Worm (Caenorhabditis elegans) whole organism, L2 larva: ENCODE measurements around the gene C09F12.2.
A peak's percentile ranks its signal among the peaks of the same experiment; 100 is the strongest.

Source experiments
- C34F6.9 ChIP-seq: fragments of 150-350 bp; optimal IDR thresholded peaks from 2 replicates; lab custom pipeline; 2014; ENCODE audit warnings: missing biosample characterization, missing genetic modification characterization
- F13H6.1 ChIP-seq: sonication (generic microtip); optimal IDR thresholded peaks from 2 replicates; lab custom pipeline; 2016; ENCODE audit warnings: missing genetic modification characterization, missing compliant biosample characterization
- R02D3.7 ChIP-seq: fragments of 150-350 bp; optimal IDR thresholded peaks from 2 replicates; lab custom pipeline; 2014; ENCODE audit warnings: missing biosample characterization, missing genetic modification characterization
- Y55F3AM.14 ChIP-seq: fragments of 200-800 bp; sonication (Bioruptor generic); optimal IDR thresholded peaks from 2 replicates; lab custom pipeline; 2018; ENCODE audit warnings: mild to moderate bottlenecking, missing genetic modification characterization, missing compliant biosample characterization
- ZK546.5 ChIP-seq: sonication (generic microtip); optimal IDR thresholded peaks from 2 replicates; lab custom pipeline; 2017; ENCODE audit warnings: missing biosample characterization, missing genetic modification characterization
- alr-1 ChIP-seq: fragments of 150-350 bp; optimal IDR thresholded peaks from 2 replicates; lab custom pipeline; 2014; ENCODE audit warnings: missing biosample characterization, missing genetic modification characterization
- aly-2 ChIP-seq: fragments of 150-350 bp; optimal IDR thresholded peaks from 2 replicates; lab custom pipeline; 2014; ENCODE audit warnings: missing biosample characterization, missing genetic modification characterization
- ama-1 ChIP-seq: fragments of 150-350 bp; optimal IDR thresholded peaks from 2 replicates; lab custom pipeline; 2018; ENCODE audit warnings: inconsistent platforms
- blmp-1 ChIP-seq: sonication (generic microtip); optimal IDR thresholded peaks from 2 replicates; lab custom pipeline; 2017; ENCODE audit warnings: missing genetic modification characterization, mild to moderate bottlenecking, missing compliant biosample characterization, antibody characterized with exemption, moderate library complexity; ENCODE audit not compliant: insufficient read depth
- ceh-16 ChIP-seq: fragments of 150-350 bp; optimal IDR thresholded peaks from 2 replicates; lab custom pipeline; 2014; ENCODE audit warnings: missing biosample characterization, missing genetic modification characterization
- ceh-82 ChIP-seq: fragments of 150-350 bp; optimal IDR thresholded peaks from 2 replicates; lab custom pipeline; 2014; ENCODE audit warnings: missing biosample characterization, missing genetic modification characterization
- crh-2 ChIP-seq: sonication (generic microtip); optimal IDR thresholded peaks from 2 replicates; lab custom pipeline; 2017; ENCODE audit warnings: missing biosample characterization, missing genetic modification characterization
- dmd-4 ChIP-seq: sonication (generic microtip); optimal IDR thresholded peaks from 2 replicates; lab custom pipeline; 2017; ENCODE audit warnings: missing biosample characterization, missing genetic modification characterization
- egl-27 ChIP-seq: sonication (generic microtip); optimal IDR thresholded peaks from 3 replicates; lab custom pipeline; 2017; ENCODE audit warnings: missing biosample characterization, missing genetic modification reagents, missing genetic modification characterization
- elt-1 ChIP-seq: fragments of 150-350 bp; optimal IDR thresholded peaks from 2 replicates; lab custom pipeline; 2014; ENCODE audit warnings: missing biosample characterization, missing genetic modification characterization
- elt-3 ChIP-seq: sonication (generic microtip); optimal IDR thresholded peaks from 2 replicates; lab custom pipeline; 2017; ENCODE audit warnings: missing biosample characterization, missing genetic modification characterization
- fos-1 ChIP-seq: fragments of 150-350 bp; optimal IDR thresholded peaks from 2 replicates; lab custom pipeline; 2014; ENCODE audit warnings: missing biosample characterization, missing genetic modification characterization
- gmeb-1 ChIP-seq: fragments of 150-350 bp; optimal IDR thresholded peaks from 2 replicates; lab custom pipeline; 2014; ENCODE audit warnings: missing biosample characterization, missing genetic modification characterization
- lin-11 ChIP-seq: fragments of 150-350 bp; sonication (generic microtip); optimal IDR thresholded peaks from 2 replicates; lab custom pipeline; 2014; ENCODE audit warnings: missing biosample characterization, missing genetic modification characterization, inconsistent platforms, mixed read lengths
- lin-13 ChIP-seq: fragments of 150-350 bp; optimal IDR thresholded peaks from 2 replicates; lab custom pipeline; 2014; ENCODE audit warnings: missing biosample characterization, missing genetic modification reagents, missing genetic modification characterization
- lin-39 ChIP-seq: fragments of 150-350 bp; optimal IDR thresholded peaks from 2 replicates; lab custom pipeline; 2014; ENCODE audit warnings: missing biosample characterization, missing genetic modification reagents, missing genetic modification characterization
- lsy-2 ChIP-seq, 2 experiments: fragments of 150-350 bp in 1 of 2; sonication (generic microtip) in 1 of 2; optimal IDR thresholded peaks; 2 replicates each; lab custom pipeline; 2014 to 2017; ENCODE audit warnings: missing biosample characterization in 2 of 2, missing genetic modification characterization in 2 of 2
- mab-5 ChIP-seq: fragments of 150-350 bp; optimal IDR thresholded peaks from 2 replicates; lab custom pipeline; 2014; ENCODE audit warnings: missing biosample characterization, missing genetic modification characterization
- mbf-1 ChIP-seq: sonication (generic microtip); optimal IDR thresholded peaks from 2 replicates; lab custom pipeline; 2017; ENCODE audit warnings: missing biosample characterization, missing genetic modification characterization
- mdl-1 ChIP-seq, 2 experiments: fragments of 150-350 bp in 1 of 2; sonication (generic microtip) in 1 of 2; optimal IDR thresholded peaks; 2 replicates each; lab custom pipeline; 2017; ENCODE audit warnings: missing biosample characterization in 2 of 2, missing genetic modification characterization in 2 of 2
- nhr-10 ChIP-seq: sonication (generic microtip); optimal IDR thresholded peaks from 2 replicates; lab custom pipeline; 2017; ENCODE audit warnings: missing biosample characterization, missing genetic modification characterization
- nhr-11 ChIP-seq: fragments of 150-350 bp; optimal IDR thresholded peaks from 2 replicates; lab custom pipeline; 2014; ENCODE audit warnings: missing biosample characterization, missing genetic modification characterization
- nhr-12 ChIP-seq: fragments of 150-350 bp; optimal IDR thresholded peaks from 2 replicates; lab custom pipeline; 2014; ENCODE audit warnings: missing biosample characterization, missing genetic modification characterization
- nhr-129 ChIP-seq: fragments of 150-350 bp; optimal IDR thresholded peaks from 2 replicates; lab custom pipeline; 2014; ENCODE audit warnings: missing biosample characterization, missing genetic modification characterization
- nhr-21 ChIP-seq: fragments of 150-350 bp; optimal IDR thresholded peaks from 2 replicates; lab custom pipeline; 2014; ENCODE audit warnings: missing biosample characterization, missing genetic modification characterization
- nhr-23 ChIP-seq: fragments of 150-350 bp; optimal IDR thresholded peaks from 2 replicates; lab custom pipeline; 2014; ENCODE audit warnings: missing biosample characterization, missing genetic modification reagents, missing genetic modification characterization
- nhr-237 ChIP-seq: fragments of 150-350 bp; optimal IDR thresholded peaks from 2 replicates; lab custom pipeline; 2014; ENCODE audit warnings: missing biosample characterization, missing genetic modification characterization
- nhr-25 ChIP-seq: fragments of 150-350 bp; sonication (generic microtip); optimal IDR thresholded peaks from 3 replicates; lab custom pipeline; 2014; ENCODE audit warnings: missing biosample characterization, missing genetic modification characterization
- nhr-6 ChIP-seq: fragments of 150-350 bp; optimal IDR thresholded peaks from 2 replicates; lab custom pipeline; 2014; ENCODE audit warnings: missing biosample characterization, missing genetic modification characterization
- nhr-77 ChIP-seq: fragments of 150-350 bp; optimal IDR thresholded peaks from 2 replicates; lab custom pipeline; 2014; ENCODE audit warnings: missing biosample characterization, missing genetic modification characterization
- peb-1 ChIP-seq: fragments of 150-350 bp; optimal IDR thresholded peaks from 2 replicates; lab custom pipeline; 2014; ENCODE audit warnings: missing biosample characterization, missing genetic modification characterization
- sem-4 ChIP-seq: fragments of 150-350 bp; optimal IDR thresholded peaks from 2 replicates; lab custom pipeline; 2014; ENCODE audit warnings: missing biosample characterization, missing genetic modification reagents, missing genetic modification characterization
- skn-1 ChIP-seq: sonication (generic microtip); optimal IDR thresholded peaks from 2 replicates; lab custom pipeline; 2017; ENCODE audit warnings: missing biosample characterization, missing genetic modification characterization
- sma-3 ChIP-seq: sonication (generic microtip); optimal IDR thresholded peaks from 2 replicates; lab custom pipeline; 2016; ENCODE audit warnings: missing genetic modification reagents, missing genetic modification characterization, missing compliant biosample characterization
- sma-9 ChIP-seq, 2 experiments: fragments of 150-350 bp in 1 of 2; sonication (generic microtip) in 1 of 2; optimal IDR thresholded peaks; 2 replicates each; lab custom pipeline; 2014 to 2016; ENCODE audit warnings: missing genetic modification characterization in 2 of 2, mild to moderate bottlenecking in 1 of 2, missing biosample characterization in 1 of 2, missing compliant biosample characterization in 1 of 2, missing genetic modification reagents in 1 of 2, moderate library complexity in 1 of 2
- snpc-4 ChIP-seq: fragments of 150-350 bp; optimal IDR thresholded peaks from 2 replicates; lab custom pipeline; 2014; ENCODE audit warnings: missing biosample characterization, missing genetic modification characterization
- unc-39 ChIP-seq: fragments of 150-350 bp; optimal IDR thresholded peaks from 2 replicates; lab custom pipeline; 2014; ENCODE audit warnings: missing biosample characterization, missing genetic modification characterization
- unc-55 ChIP-seq: fragments of 150-350 bp; sonication (generic microtip); optimal IDR thresholded peaks from 3 replicates; lab custom pipeline; 2014; ENCODE audit warnings: missing biosample characterization, missing genetic modification reagents, missing genetic modification characterization
- unc-62 ChIP-seq: fragments of 150-350 bp; optimal IDR thresholded peaks from 2 replicates; lab custom pipeline; 2014; ENCODE audit warnings: missing biosample characterization, missing genetic modification reagents, missing genetic modification characterization
- zag-1 ChIP-seq: fragments of 150-350 bp; optimal IDR thresholded peaks from 2 replicates; lab custom pipeline; 2014; ENCODE audit warnings: missing biosample characterization, missing genetic modification characterization
- ztf-1 ChIP-seq: fragments of 200-800 bp; sonication (Bioruptor generic); conservative IDR thresholded peaks from 2 replicates; pipeline ENCODE4 v1.3.6; 2022; ENCODE audit warnings: missing genetic modification characterization, missing compliant biosample characterization
- ztf-11 ChIP-seq: sonication (generic microtip); optimal IDR thresholded peaks from 2 replicates; lab custom pipeline; 2017; ENCODE audit warnings: missing biosample characterization, missing genetic modification characterization
- ztf-4 ChIP-seq: fragments of 150-350 bp; optimal IDR thresholded peaks from 2 replicates; lab custom pipeline; 2014; ENCODE audit warnings: missing biosample characterization, missing genetic modification characterization

C09F12.2 gene

DNA sequence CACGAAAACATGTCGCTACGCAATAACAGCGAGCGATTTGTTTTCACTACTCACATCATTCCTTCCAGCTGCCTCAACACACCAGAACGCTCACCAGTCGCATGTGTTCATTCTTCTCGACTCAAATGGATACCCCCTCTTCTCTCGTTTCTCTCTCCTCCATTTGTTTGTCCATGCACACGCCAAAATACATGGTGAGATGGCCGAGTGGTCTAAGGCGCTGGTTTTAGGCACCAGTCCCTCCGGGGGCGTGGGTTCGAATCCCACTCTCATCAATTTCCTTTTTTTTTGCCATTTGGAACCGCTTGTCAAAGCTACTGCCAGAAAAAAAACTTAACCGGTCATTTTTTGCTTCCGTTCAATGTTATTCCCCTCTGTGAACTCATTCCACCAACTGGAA lies 41.8 kb downstream of the C09F12.2 start:
- TF ChIP-seq F13H6.1 (peak; percentile 72), sma-3 (peak; percentile 82), unc-62 (GFP tag; lab: Kevin White, UChicago) (no peak), nhr-25 (tag; lab: Kevin White, UChicago) (no peak), ceh-16 (tag; lab: Kevin White, UChicago) (no peak), blmp-1 (tag; lab: Kevin White, UChicago) (peak; percentile 59), ztf-1 (GFP tag; lab: Robert Waterston, UW) (no peak), ZK546.5 (no peak), alr-1 (no peak), mbf-1 (tag; lab: Kevin White, UChicago) (no peak), C34F6.9 (tag; lab: Kevin White, UChicago) (peak; percentile 60), sem-4 (tag; lab: Kevin White, UChicago) (peak; percentile 58), peb-1 (tag; lab: Kevin White, UChicago) (no peak), nhr-12 (tag; lab: Kevin White, UChicago) (no peak), skn-1 (tag; lab: Kevin White, UChicago) (no peak), ztf-4 (tag; lab: Kevin White, UChicago) (no peak), egl-27 (tag; lab: Kevin White, UChicago) (peak; percentile 71), mdl-1 (tag; optimal IDR thresholded peaks at IDR 0.05; lab: Kevin White, UChicago) (peak in 1 of 2 experiments; percentile 86), nhr-237 (tag; lab: Kevin White, UChicago) (peak; percentile 34), mab-5 (tag; lab: Kevin White, UChicago) (peak; percentile 84), ama-1 (lab: Kevin White, UChicago) (no peak), lin-39 (tag; lab: Kevin White, UChicago) (no peak), gmeb-1 (tag; lab: Kevin White, UChicago) (peak; percentile 21), crh-2 (peak; percentile 79), nhr-11 (tag; lab: Kevin White, UChicago) (no peak), nhr-23 (tag; lab: Kevin White, UChicago) (no peak), snpc-4 (tag; lab: Kevin White, UChicago) (no peak), nhr-6 (tag; lab: Kevin White, UChicago) (peak; percentile 60), lsy-2 (tag; optimal IDR thresholded peaks at IDR 0.05; lab: Kevin White, UChicago) (peak in 1 of 2 experiments; percentile 76), sma-9 (GFP tag; optimal IDR thresholded peaks at IDR 0.05; lab: Kevin White, UChicago) (peak; percentile 79), sma-9 (tag; optimal IDR thresholded peaks at IDR 0.05; lab: Kevin White, UChicago) (no peak), ceh-82 (peak; percentile 24), nhr-129 (peak; percentile 85), Y55F3AM.14 (peak; percentile 51), zag-1 (tag; lab: Kevin White, UChicago) (peak; percentile 60), unc-39 (tag; lab: Kevin White, UChicago) (peak; percentile 10), nhr-10 (peak; percentile 11), elt-1 (no peak), ztf-11 (no peak), fos-1 (tag; lab: Kevin White, UChicago) (peak; percentile 77), R02D3.7 (tag; lab: Kevin White, UChicago) (no peak), aly-2 (tag; lab: Kevin White, UChicago) (no peak), nhr-21 (tag; lab: Kevin White, UChicago) (peak; percentile 75), dmd-4 (tag; lab: Kevin White, UChicago) (peak; percentile 13), lin-11 (tag; lab: Kevin White, UChicago) (peak; percentile 79), nhr-77 (tag; lab: Kevin White, UChicago) (no peak), elt-3 (tag; lab: Kevin White, UChicago) (no peak), unc-55 (GFP tag; lab: Kevin White, UChicago) (peak; percentile 86), lin-13 (GFP tag; lab: Kevin White, UChicago) (peak; percentile 80)
